Fruit fly (Drosophila melanogaster) whole organism, embryonic: ENCODE measurements around the gene vkg.

Source experiments
- ATbp ChIP-seq: fragments of 200-800 bp; sonication (Bioruptor generic); optimal IDR thresholded peaks from 2 replicates; lab custom pipeline; 2017; ENCODE audit warnings: missing biosample characterization, mild to moderate bottlenecking, missing genetic modification characterization, missing genetic modification reagents
- Ada2b ChIP-seq: fragments of 200-800 bp; sonication (Bioruptor generic); IDR thresholded peaks from 2 replicates; pipeline ENCODE4 v1.3.6; 2022; ENCODE audit warnings: missing biosample characterization, missing genetic modification characterization
- Atf-2 ChIP-seq: fragments of 200-800 bp; sonication (Bioruptor generic); optimal IDR thresholded peaks from 2 replicates; lab custom pipeline; 2016; ENCODE audit warnings: missing biosample characterization, missing genetic modification characterization
- B-H1 ChIP-seq: fragments of 200-800 bp; sonication (Bioruptor generic); IDR thresholded peaks from 3 replicates; pipeline ENCODE4 v1.3.6; 2022; ENCODE audit warnings: missing biosample characterization, missing genetic modification characterization
- CG11085 ChIP-seq: fragments of 200-800 bp; sonication (Bioruptor generic); IDR thresholded peaks from 2 replicates; pipeline ENCODE4 v1.3.6; 2022; ENCODE audit warnings: missing biosample characterization, missing genetic modification characterization
- CG12071 ChIP-seq: fragments of 200-800 bp; sonication (Bioruptor generic); optimal IDR thresholded peaks from 3 replicates; lab custom pipeline; 2018; ENCODE audit warnings: missing biosample characterization, mild to moderate bottlenecking, missing genetic modification characterization
- CG14050 ChIP-seq: fragments of 200-800 bp; sonication (Bioruptor generic); IDR thresholded peaks from 3 replicates; pipeline ENCODE4 v1.3.6; 2022; ENCODE audit warnings: missing biosample characterization, missing genetic modification characterization
- CG14965 ChIP-seq: fragments of 200-800 bp; sonication (Bioruptor generic); optimal IDR thresholded peaks from 2 replicates; lab custom pipeline; 2016; ENCODE audit warnings: missing biosample characterization, missing genetic modification characterization, borderline replicate concordance
- CG16863 ChIP-seq: fragments of 200-800 bp; sonication (Bioruptor generic); optimal IDR thresholded peaks from 3 replicates; lab custom pipeline; 2016; ENCODE audit warnings: missing biosample characterization, missing genetic modification characterization
- CG2202 ChIP-seq: fragments of 200-800 bp; sonication (Bioruptor generic); optimal IDR thresholded peaks from 2 replicates; lab custom pipeline; 2018; ENCODE audit warnings: missing biosample characterization, mild to moderate bottlenecking, missing genetic modification characterization
- CG34376 ChIP-seq: fragments of 200-800 bp; sonication (Bioruptor generic); optimal IDR thresholded peaks from 2 replicates; lab custom pipeline; 2018; ENCODE audit warnings: missing biosample characterization, mild to moderate bottlenecking, missing genetic modification characterization
- CG4707 ChIP-seq: fragments of 200-800 bp; sonication (Bioruptor generic); optimal IDR thresholded peaks from 2 replicates; lab custom pipeline; 2018; ENCODE audit warnings: missing biosample characterization, mild to moderate bottlenecking, missing genetic modification characterization, moderate library complexity
- CG6683 ChIP-seq: fragments of 200-800 bp; sonication (Bioruptor generic); optimal IDR thresholded peaks from 2 replicates; lab custom pipeline; 2017; ENCODE audit warnings: missing biosample characterization, mild to moderate bottlenecking, missing genetic modification characterization, missing genetic modification reagents
- CG8944 ChIP-seq: fragments of 200-800 bp; sonication (Bioruptor generic); optimal IDR thresholded peaks from 3 replicates; lab custom pipeline; 2016; ENCODE audit warnings: missing biosample characterization, missing genetic modification characterization
- D19A ChIP-seq: fragments of 200-800 bp; optimal IDR thresholded peaks from 3 replicates; lab custom pipeline; 2019; ENCODE audit warnings: missing biosample characterization, mild to moderate bottlenecking, missing genetic modification characterization, moderate library complexity
- D19B ChIP-seq: fragments of 200-800 bp; sonication (Bioruptor generic); optimal IDR thresholded peaks from 2 replicates; lab custom pipeline; 2017; ENCODE audit warnings: missing biosample characterization, mild to moderate bottlenecking, missing genetic modification characterization
- HLH4C ChIP-seq: fragments of 200-800 bp; sonication (Bioruptor generic); IDR thresholded peaks from 3 replicates; pipeline ENCODE4 v1.3.6; 2022; ENCODE audit warnings: missing biosample characterization, missing genetic modification characterization; ENCODE audit not compliant: partially characterized antibody
- Hey ChIP-seq: fragments of 200-800 bp; sonication (Bioruptor generic); optimal IDR thresholded peaks from 3 replicates; lab custom pipeline; 2018; ENCODE audit warnings: missing biosample characterization, mild to moderate bottlenecking, missing genetic modification characterization
- Lhr ChIP-seq: fragments of 200-800 bp; sonication (Bioruptor generic); optimal IDR thresholded peaks from 3 replicates; lab custom pipeline; 2017; ENCODE audit warnings: mild to moderate bottlenecking, missing biosample characterization, missing genetic modification reagents, missing genetic modification characterization
- Med ChIP-seq: fragments of 200-800 bp; sonication (Bioruptor generic); peaks from one replicate; lab custom pipeline; 2016; ENCODE audit warnings: missing biosample characterization, missing genetic modification characterization, mild to moderate bottlenecking, inconsistent platforms, moderate library complexity
- Meics ChIP-seq: fragments of 200-800 bp; sonication (Bioruptor generic); optimal IDR thresholded peaks from 2 replicates; lab custom pipeline; 2017; ENCODE audit warnings: missing biosample characterization, mild to moderate bottlenecking, missing genetic modification characterization
- NC2α ChIP-seq: fragments of 200-800 bp; sonication (Bioruptor generic); optimal IDR thresholded peaks from 2 replicates; lab custom pipeline; 2016; ENCODE audit warnings: missing biosample characterization, missing genetic modification characterization
- Spps ChIP-seq: fragments of 200-800 bp; sonication (Bioruptor generic); optimal IDR thresholded peaks from 2 replicates; lab custom pipeline; 2018; ENCODE audit warnings: missing biosample characterization, mild to moderate bottlenecking, missing genetic modification characterization
- Sry-β ChIP-seq: fragments of 200-800 bp; sonication (Bioruptor generic); optimal IDR thresholded peaks from 2 replicates; lab custom pipeline; 2018; ENCODE audit warnings: missing biosample characterization, mild to moderate bottlenecking, missing genetic modification characterization, moderate library complexity
- Taf1 ChIP-seq: fragments of 200-800 bp; sonication (Bioruptor generic); IDR thresholded peaks from 2 replicates; pipeline ENCODE4 v1.3.6; 2022; ENCODE audit warnings: missing biosample characterization, missing genetic modification characterization
- Tbp ChIP-seq: fragments of >200 bp; optimal IDR thresholded peaks from 2 replicates; lab custom pipeline; 2018; ENCODE audit warnings: missing biosample characterization, missing genetic modification characterization
- Usf ChIP-seq: fragments of 200-800 bp; sonication (Bioruptor generic); optimal IDR thresholded peaks from 2 replicates; lab custom pipeline; 2017; ENCODE audit warnings: missing genotype, missing biosample characterization, missing genetic modification characterization
- ash1 ChIP-seq: fragments of 200-800 bp; sonication (Bioruptor generic); optimal IDR thresholded peaks from 2 replicates; lab custom pipeline; 2018; ENCODE audit warnings: missing biosample characterization, mild to moderate bottlenecking, missing genetic modification characterization
- btn ChIP-seq: fragments of 200-800 bp; sonication (Bioruptor generic); optimal IDR thresholded peaks from 2 replicates; lab custom pipeline; 2016; ENCODE audit warnings: missing biosample characterization, missing genetic modification characterization
- cg ChIP-seq: fragments of 200-800 bp; sonication (Bioruptor generic); optimal IDR thresholded peaks from 3 replicates; lab custom pipeline; 2019; ENCODE audit warnings: missing biosample characterization, mild to moderate bottlenecking, missing genetic modification characterization, moderate library complexity
- da ChIP-seq: fragments of 200-800 bp; sonication (Bioruptor generic); optimal IDR thresholded peaks from 2 replicates; lab custom pipeline; 2016; ENCODE audit warnings: missing biosample characterization, missing genetic modification characterization
- fd102C ChIP-seq: fragments of 200-800 bp; sonication (Bioruptor generic); optimal IDR thresholded peaks from 2 replicates; lab custom pipeline; 2018; ENCODE audit warnings: missing biosample characterization, mild to moderate bottlenecking, missing genetic modification characterization, moderate library complexity
- gcm2 ChIP-seq: fragments of 200-800 bp; sonication (Bioruptor generic); optimal IDR thresholded peaks from 2 replicates; lab custom pipeline; 2016; ENCODE audit warnings: missing biosample characterization, missing genetic modification characterization
- inv ChIP-seq: fragments of 200-800 bp; sonication (Bioruptor generic); IDR thresholded peaks from 2 replicates; pipeline ENCODE4 v1.3.6; 2022; ENCODE audit warnings: missing biosample characterization, missing genetic modification characterization; ENCODE audit not compliant: partially characterized antibody
- kni ChIP-seq: fragments of 200-800 bp; sonication (Bioruptor generic); optimal IDR thresholded peaks from 3 replicates; lab custom pipeline; 2017; ENCODE audit warnings: mild to moderate bottlenecking, missing biosample characterization, missing genetic modification reagents, missing genetic modification characterization
- luna ChIP-seq: fragments of 200-800 bp; sonication (Bioruptor generic); optimal IDR thresholded peaks from 2 replicates; lab custom pipeline; 2016; ENCODE audit warnings: missing biosample characterization, missing genetic modification characterization
- maf-S ChIP-seq: fragments of 200-800 bp; sonication (Bioruptor generic); optimal IDR thresholded peaks from 2 replicates; lab custom pipeline; 2016; ENCODE audit warnings: missing biosample characterization, missing genetic modification characterization
- p53 ChIP-seq: fragments of 200-800 bp; sonication (Bioruptor generic); optimal IDR thresholded peaks from 2 replicates; lab custom pipeline; 2016; ENCODE audit warnings: missing biosample characterization, missing genetic modification characterization
- pita ChIP-seq: fragments of 200-800 bp; sonication (Bioruptor generic); optimal IDR thresholded peaks from 2 replicates; lab custom pipeline; 2017; ENCODE audit warnings: missing biosample characterization, mild to moderate bottlenecking, missing genetic modification characterization
- pzg ChIP-seq: fragments of 200-800 bp; sonication (Bioruptor generic); optimal IDR thresholded peaks from 3 replicates; lab custom pipeline; 2018; ENCODE audit warnings: missing biosample characterization, mild to moderate bottlenecking, missing genetic modification characterization, moderate library complexity
- repo ChIP-seq: fragments of 200-800 bp; sonication (Bioruptor generic); optimal IDR thresholded peaks from 2 replicates; lab custom pipeline; 2016; ENCODE audit warnings: missing biosample characterization, missing genetic modification characterization
- seq ChIP-seq: fragments of 200-800 bp; sonication (Bioruptor generic); IDR thresholded peaks from 2 replicates; pipeline ENCODE4 v1.3.6; 2022; ENCODE audit warnings: missing biosample characterization, missing genetic modification characterization
- shn ChIP-seq: fragments of 200-800 bp; sonication (Bioruptor generic); optimal IDR thresholded peaks from 3 replicates; lab custom pipeline; 2016; ENCODE audit warnings: missing biosample characterization, missing genetic modification characterization
- so ChIP-seq: fragments of 200-800 bp; sonication (Bioruptor generic); IDR thresholded peaks from 3 replicates; pipeline ENCODE4 v1.3.6; 2022; ENCODE audit warnings: missing biosample characterization, missing genetic modification characterization
- sr ChIP-seq: fragments of 200-800 bp; sonication (Bioruptor generic); IDR thresholded peaks from 3 replicates; pipeline ENCODE4 v1.3.6; 2022; ENCODE audit warnings: missing biosample characterization, missing genetic modification characterization
- toy ChIP-seq: fragments of 200-800 bp; sonication (Bioruptor generic); IDR thresholded peaks from 2 replicates; pipeline ENCODE4 v1.3.6; 2022; ENCODE audit warnings: missing biosample characterization, missing genetic modification characterization
- twi ChIP-seq: fragments of 200-800 bp; optimal IDR thresholded peaks from 2 replicates; lab custom pipeline; 2019; ENCODE audit warnings: missing biosample characterization, mild to moderate bottlenecking, missing genetic modification characterization, moderate library complexity
- unc-4 ChIP-seq: fragments of 200-800 bp; sonication (Bioruptor generic); IDR thresholded peaks from 2 replicates; pipeline ENCODE4 v1.3.6; 2022; ENCODE audit warnings: missing biosample characterization, missing genetic modification characterization; ENCODE audit not compliant: partially characterized antibody
- unpg ChIP-seq: fragments of 200-800 bp; sonication (Bioruptor generic); optimal IDR thresholded peaks from 3 replicates; lab custom pipeline; 2018; ENCODE audit warnings: missing biosample characterization, mild to moderate bottlenecking, missing genetic modification characterization, moderate library complexity

Gene vkg

dm6 chr2L:5000287-5000871 is 27.6 kb downstream of the vkg start (continued):
- TF ChIP-seq toy (0 out of 2 replicates have a peak, but pooled peaks have one; percentile 53), CG8944 (GFP tag; lab: Kevin White, UChicago) (peak; percentile 44), inv (GFP tag; lab: Robert Waterston, UW) (no peak), repo (GFP tag; lab: Kevin White, UChicago) (peak; percentile 14), cg (GFP tag; lab: Kevin White, UChicago) (peak; percentile 93), unc-4 (GFP tag; lab: Robert Waterston, UW) (no peak), ATbp (GFP tag; lab: Kevin White, UChicago) (peak; percentile 77), Med (GFP tag; lab: Kevin White, UChicago) (peak; percentile 95), Sry-β (GFP tag; lab: Kevin White, UChicago) (no peak), CG4707 (GFP tag; lab: Kevin White, UChicago) (peak; percentile 69), B-H1 (GFP tag; lab: Robert Waterston, UW) (peak; percentile 58), da (GFP tag; lab: Kevin White, UChicago) (no peak), kni (GFP tag; lab: Kevin White, UChicago) (peak; percentile 78), NC2α (GFP tag; lab: Kevin White, UChicago) (no peak), p53 (GFP tag; lab: Kevin White, UChicago) (peak; percentile 97), seq (GFP tag; lab: Robert Waterston, UW) (peak; percentile 78), CG16863 (GFP tag; lab: Kevin White, UChicago) (peak; percentile 64), CG6683 (peak; percentile 62), twi (tag; lab: Kevin White, UChicago) (peak; percentile 89), pita (no peak), sr (GFP tag; lab: Robert Waterston, UW) (peak; percentile 41; the same call in 2 of the 3 replicates), Hey (tag; lab: Kevin White, UChicago) (peak; percentile 17), Ada2b (peak; percentile 84), CG12071 (peak; percentile 59), CG11085 (GFP tag; lab: Robert Waterston, UW) (0 out of 2 replicates have a peak, but pooled peaks have one; percentile 20), Atf-2 (GFP tag; lab: Kevin White, UChicago) (peak; percentile 66), btn (GFP tag; lab: Kevin White, UChicago) (no peak), Lhr (GFP tag; lab: Kevin White, UChicago) (peak; percentile 40), shn (GFP tag; lab: Kevin White, UChicago) (peak; percentile 31), CG14965 (GFP tag; lab: Kevin White, UChicago) (no peak), Spps (tag; lab: Kevin White, UChicago) (peak; percentile 55), fd102C (GFP tag; lab: Kevin White, UChicago) (peak; percentile 83), luna (GFP tag; lab: Kevin White, UChicago) (no peak), CG34376 (peak; percentile 75), Meics (GFP tag; lab: Kevin White, UChicago) (peak; percentile 82), so (GFP tag; lab: Robert Waterston, UW) (peak; percentile 82), CG14050 (peak; percentile 56), D19A (peak; percentile 74), pzg (GFP tag; lab: Kevin White, UChicago) (no peak), gcm2 (GFP tag; lab: Kevin White, UChicago) (peak; percentile 71), Taf1 (GFP tag; lab: Robert Waterston, UW) (peak; percentile 71), HLH4C (GFP tag; lab: Robert Waterston, UW) (no peak), unpg (GFP tag; lab: Kevin White, UChicago) (peak; percentile 79), maf-S (no peak), D19B (peak; percentile 55), Usf (GFP tag; lab: Kevin White, UChicago) (peak; percentile 64), Tbp (GFP tag; lab: Kevin White, UChicago) (no peak), CG2202 (tag; lab: Kevin White, UChicago) (peak; percentile 85), ash1 (GFP tag; lab: Kevin White, UChicago) (no peak)
